Fruit fly (Drosophila melanogaster) whole organism, embryonic: ENCODE data around the gene HDAC6.

Experiments used
- ATbp ChIP-seq: fragments of 200-800 bp; sonication (Bioruptor generic); optimal IDR thresholded peaks from 2 replicates; lab custom pipeline; 2017; ENCODE audit warnings: missing biosample characterization, mild to moderate bottlenecking, missing genetic modification characterization, missing genetic modification reagents
- C15 ChIP-seq: fragments of 200-800 bp; sonication (Bioruptor generic); IDR thresholded peaks from 3 replicates; pipeline ENCODE4 v1.3.6; 2022; ENCODE audit warnings: missing biosample characterization, missing genetic modification characterization
- CG1024 ChIP-seq: fragments of 200-800 bp; sonication (Bioruptor generic); IDR thresholded peaks from 2 replicates; pipeline ENCODE4 v1.3.6; 2022; ENCODE audit warnings: missing biosample characterization, missing genetic modification characterization
- CG12104 ChIP-seq: fragments of 200-800 bp; sonication (Bioruptor generic); optimal IDR thresholded peaks from 3 replicates; lab custom pipeline; 2016; ENCODE audit warnings: missing biosample characterization, missing genetic modification characterization
- CG13123 ChIP-seq: fragments of 200-800 bp; sonication (Bioruptor generic); optimal IDR thresholded peaks from 2 replicates; lab custom pipeline; 2016; ENCODE audit warnings: missing biosample characterization, missing genetic modification characterization
- CG14667 ChIP-seq: fragments of 200-800 bp; sonication (Bioruptor generic); IDR thresholded peaks from 2 replicates; pipeline ENCODE4 v1.3.6; 2022; ENCODE audit warnings: missing biosample characterization, missing genetic modification characterization
- CG15269 ChIP-seq: fragments of 200-800 bp; sonication (Bioruptor generic); optimal IDR thresholded peaks from 2 replicates; lab custom pipeline; 2018; ENCODE audit warnings: missing biosample characterization, mild to moderate bottlenecking, missing genetic modification characterization, moderate library complexity
- CG16815 ChIP-seq: fragments of 200-800 bp; sonication (Bioruptor generic); optimal IDR thresholded peaks from 3 replicates; lab custom pipeline; 2017; ENCODE audit warnings: missing biosample characterization, mild to moderate bottlenecking, missing genetic modification characterization
- CG2875 ChIP-seq: fragments of 200-800 bp; sonication (Bioruptor generic); optimal IDR thresholded peaks from 2 replicates; lab custom pipeline; 2017; ENCODE audit warnings: missing biosample characterization, mild to moderate bottlenecking, missing genetic modification characterization, missing genetic modification reagents
- CG3163 ChIP-seq: fragments of 200-800 bp; sonication (Bioruptor generic); optimal IDR thresholded peaks from 3 replicates; lab custom pipeline; 2016; ENCODE audit warnings: missing biosample characterization, missing genetic modification characterization
- CG32532 ChIP-seq: fragments of 200-800 bp; sonication (Bioruptor generic); IDR thresholded peaks from 2 replicates; pipeline ENCODE4 v1.3.6; 2022; ENCODE audit warnings: missing biosample characterization, missing genetic modification characterization
- CG3281 ChIP-seq: fragments of 200-800 bp; sonication (Bioruptor generic); optimal IDR thresholded peaks from 3 replicates; lab custom pipeline; 2017; ENCODE audit warnings: missing biosample characterization, mild to moderate bottlenecking, missing genetic modification characterization
- CG4282 ChIP-seq: fragments of 200-800 bp; sonication (Bioruptor generic); optimal IDR thresholded peaks from 2 replicates; lab custom pipeline; 2016; ENCODE audit warnings: missing biosample characterization, missing genetic modification characterization
- CG5953 ChIP-seq: fragments of 200-800 bp; sonication (Bioruptor generic); IDR thresholded peaks from 2 replicates; pipeline ENCODE4 v1.3.6; 2022; ENCODE audit warnings: missing biosample characterization, missing genetic modification characterization
- CG6689 ChIP-seq: fragments of 200-800 bp; sonication (Bioruptor generic); IDR thresholded peaks from 2 replicates; pipeline ENCODE4 v1.3.6; 2022; ENCODE audit warnings: missing biosample characterization, missing genetic modification characterization
- CG6765 ChIP-seq: fragments of 200-800 bp; sonication (Bioruptor generic); optimal IDR thresholded peaks from 3 replicates; lab custom pipeline; 2017; ENCODE audit warnings: missing biosample characterization, mild to moderate bottlenecking, missing genetic modification characterization
- CG8281 ChIP-seq: fragments of 200-800 bp; sonication (Bioruptor generic); optimal IDR thresholded peaks from 2 replicates; lab custom pipeline; 2018; ENCODE audit warnings: missing biosample characterization, mild to moderate bottlenecking, missing genetic modification characterization, moderate library complexity
- Chrac-16 ChIP-seq: fragments of 200-800 bp; sonication (Bioruptor generic); optimal IDR thresholded peaks from 3 replicates; lab custom pipeline; 2016; ENCODE audit warnings: missing biosample characterization, missing genetic modification characterization
- CrebB ChIP-seq: fragments of 200-800 bp; sonication (Bioruptor generic); optimal IDR thresholded peaks from 3 replicates; lab custom pipeline; 2018; ENCODE audit warnings: missing biosample characterization, mild to moderate bottlenecking, missing genetic modification characterization
- Dbx ChIP-seq: fragments of 200-800 bp; sonication (Bioruptor generic); IDR thresholded peaks from 3 replicates; pipeline ENCODE4 v1.3.6; 2022; ENCODE audit warnings: missing biosample characterization, missing genetic modification characterization
- Drgx ChIP-seq: fragments of 200-800 bp; sonication (Bioruptor generic); IDR thresholded peaks from 2 replicates; pipeline ENCODE4 v1.3.6; 2022; ENCODE audit warnings: missing biosample characterization, missing genetic modification characterization
- H15 ChIP-seq: fragments of 200-800 bp; sonication (Bioruptor generic); IDR thresholded peaks from 3 replicates; pipeline ENCODE4 v1.3.6; 2022; ENCODE audit warnings: missing biosample characterization, missing genetic modification characterization
- HmgD ChIP-seq: fragments of 200-800 bp; sonication (Bioruptor generic); optimal IDR thresholded peaks from 3 replicates; lab custom pipeline; 2016; ENCODE audit warnings: missing biosample characterization, missing genetic modification characterization
- Hr3 ChIP-seq: fragments of 200-800 bp; sonication (Bioruptor generic); optimal IDR thresholded peaks from 3 replicates; lab custom pipeline; 2016; ENCODE audit warnings: missing biosample characterization, missing genetic modification characterization
- MBD-R2 ChIP-seq: fragments of 200-800 bp; sonication (Bioruptor generic); IDR thresholded peaks from 2 replicates; pipeline ENCODE4 v1.3.6; 2022; ENCODE audit warnings: missing biosample characterization, missing genetic modification characterization
- Mes4 ChIP-seq: fragments of 200-800 bp; sonication (Bioruptor generic); optimal IDR thresholded peaks from 2 replicates; lab custom pipeline; 2016; ENCODE audit warnings: missing biosample characterization, missing genetic modification characterization
- Mrtf ChIP-seq: fragments of 200-800 bp; sonication (Bioruptor generic); IDR thresholded peaks from 3 replicates; pipeline ENCODE4 v1.3.6; 2022; ENCODE audit warnings: missing biosample characterization, missing genetic modification characterization
- NK7.1 ChIP-seq: fragments of 200-800 bp; sonication (Bioruptor generic); optimal IDR thresholded peaks from 3 replicates; lab custom pipeline; 2016; ENCODE audit warnings: missing biosample characterization, missing genetic modification characterization
- Nf-YC ChIP-seq: fragments of 200-800 bp; optimal IDR thresholded peaks from 3 replicates; lab custom pipeline; 2019; ENCODE audit warnings: missing biosample characterization, mild to moderate bottlenecking, missing genetic modification characterization, moderate library complexity
- Rfx ChIP-seq: fragments of 200-800 bp; sonication (Bioruptor generic); IDR thresholded peaks from 2 replicates; pipeline ENCODE4 v1.3.6; 2022; ENCODE audit warnings: missing biosample characterization, missing genetic modification characterization
- Sry-β ChIP-seq: fragments of 200-800 bp; sonication (Bioruptor generic); optimal IDR thresholded peaks from 2 replicates; lab custom pipeline; 2018; ENCODE audit warnings: missing biosample characterization, mild to moderate bottlenecking, missing genetic modification characterization, moderate library complexity
- Vsx1 ChIP-seq: fragments of 200-800 bp; sonication (Bioruptor generic); optimal IDR thresholded peaks from 2 replicates; lab custom pipeline; 2017; ENCODE audit warnings: missing biosample characterization, mild to moderate bottlenecking, missing genetic modification characterization, missing genetic modification reagents
- ash1 ChIP-seq: fragments of 200-800 bp; sonication (Bioruptor generic); optimal IDR thresholded peaks from 2 replicates; lab custom pipeline; 2018; ENCODE audit warnings: missing biosample characterization, mild to moderate bottlenecking, missing genetic modification characterization
- bowl ChIP-seq: fragments of 200-800 bp; sonication (Bioruptor generic); IDR thresholded peaks from 2 replicates; pipeline ENCODE4 v1.3.6; 2022; ENCODE audit warnings: missing biosample characterization, missing genetic modification characterization
- chif ChIP-seq, 2 experiments: fragments of 200-800 bp; sonication (Bioruptor generic); optimal IDR thresholded peaks; 3 replicates each; lab custom pipeline; 2016; ENCODE audit warnings: missing biosample characterization in 2 of 2, missing genetic modification characterization in 2 of 2
- chn ChIP-seq: fragments of 200-800 bp; sonication (Bioruptor generic); optimal IDR thresholded peaks from 2 replicates; lab custom pipeline; 2016; ENCODE audit warnings: missing biosample characterization, missing genetic modification characterization
- dmrt11E ChIP-seq: fragments of 200-800 bp; sonication (Bioruptor generic); optimal IDR thresholded peaks from 3 replicates; lab custom pipeline; 2018; ENCODE audit warnings: missing biosample characterization, mild to moderate bottlenecking, missing genetic modification characterization, moderate library complexity
- en ChIP-seq: fragments of 200-800 bp; sonication (Bioruptor generic); optimal IDR thresholded peaks from 2 replicates; lab custom pipeline; 2016; ENCODE audit warnings: missing biosample characterization, missing genetic modification characterization
- exex ChIP-seq: fragments of 200-800 bp; sonication (Bioruptor generic); optimal IDR thresholded peaks from 4 replicates; lab custom pipeline; 2018; ENCODE audit warnings: missing biosample characterization, mild to moderate bottlenecking, missing genetic modification characterization, moderate library complexity
- ftz-f1 ChIP-seq: fragments of 200-800 bp; sonication (Bioruptor generic); optimal IDR thresholded peaks from 2 replicates; lab custom pipeline; 2016; ENCODE audit warnings: missing biosample characterization, missing genetic modification characterization
- lilli ChIP-seq: fragments of 200-800 bp; sonication (Bioruptor generic); optimal IDR thresholded peaks from 3 replicates; lab custom pipeline; 2016; ENCODE audit warnings: missing biosample characterization, missing genetic modification characterization
- lov ChIP-seq, 2 experiments: fragments of 200-800 bp in 1 of 2; fragments of >200 bp in 1 of 2; sonication (Bioruptor generic) in 1 of 2; IDR thresholded peaks in 1 of 2; optimal IDR thresholded peaks in 1 of 2; 2 replicates in 1 of 2; 3 replicates in 1 of 2; pipeline versions ENCODE4 v1.3.6 to Lab custom; 2017 to 2022; ENCODE audit warnings: missing biosample characterization in 1 of 2, missing genetic modification characterization in 1 of 2
- mirr ChIP-seq: fragments of 200-800 bp; sonication (Bioruptor generic); optimal IDR thresholded peaks from 3 replicates; lab custom pipeline; 2018; ENCODE audit warnings: missing biosample characterization, mild to moderate bottlenecking, missing genetic modification characterization
- oc ChIP-seq: fragments of 200-800 bp; sonication (Bioruptor generic); optimal IDR thresholded peaks from 2 replicates; lab custom pipeline; 2018; ENCODE audit warnings: missing biosample characterization, mild to moderate bottlenecking, missing genetic modification characterization, moderate library complexity
- repo ChIP-seq: fragments of 200-800 bp; sonication (Bioruptor generic); optimal IDR thresholded peaks from 2 replicates; lab custom pipeline; 2016; ENCODE audit warnings: missing biosample characterization, missing genetic modification characterization
- sim ChIP-seq: fragments of 200-800 bp; sonication (Bioruptor generic); IDR thresholded peaks from 2 replicates; pipeline ENCODE4 v1.3.6; 2022; ENCODE audit warnings: missing biosample characterization, missing genetic modification characterization
- sima ChIP-seq: fragments of 200-800 bp; sonication (Bioruptor generic); optimal IDR thresholded peaks from 2 replicates; lab custom pipeline; 2016; ENCODE audit warnings: missing biosample characterization, missing genetic modification characterization
- slbo ChIP-seq: fragments of 200-800 bp; sonication (Bioruptor generic); IDR thresholded peaks from 2 replicates; pipeline ENCODE4 v1.3.6; 2022; ENCODE audit warnings: missing biosample characterization, missing genetic modification characterization
- slp2 ChIP-seq: fragments of 200-800 bp; sonication (Bioruptor generic); optimal IDR thresholded peaks from 2 replicates; lab custom pipeline; 2016; ENCODE audit warnings: missing biosample characterization, missing genetic modification characterization
- sr ChIP-seq: fragments of 200-800 bp; sonication (Bioruptor generic); IDR thresholded peaks from 3 replicates; pipeline ENCODE4 v1.3.6; 2022; ENCODE audit warnings: missing biosample characterization, missing genetic modification characterization
- wdn ChIP-seq: fragments of 200-800 bp; sonication (Bioruptor generic); IDR thresholded peaks from 2 replicates; pipeline ENCODE4 v1.3.6; 2022; ENCODE audit warnings: missing biosample characterization, missing genetic modification characterization
- z ChIP-seq: fragments of 200-800 bp; sonication (Bioruptor generic); IDR thresholded peaks from 3 replicates; pipeline ENCODE4 v1.3.6; 2022; ENCODE audit warnings: missing biosample characterization, missing genetic modification characterization
- zf30C ChIP-seq: fragments of 200-800 bp; sonication (Bioruptor generic); optimal IDR thresholded peaks from 3 replicates; lab custom pipeline; 2018; ENCODE audit warnings: missing biosample characterization, mild to moderate bottlenecking, missing genetic modification characterization

Gene HDAC6

DNA sequence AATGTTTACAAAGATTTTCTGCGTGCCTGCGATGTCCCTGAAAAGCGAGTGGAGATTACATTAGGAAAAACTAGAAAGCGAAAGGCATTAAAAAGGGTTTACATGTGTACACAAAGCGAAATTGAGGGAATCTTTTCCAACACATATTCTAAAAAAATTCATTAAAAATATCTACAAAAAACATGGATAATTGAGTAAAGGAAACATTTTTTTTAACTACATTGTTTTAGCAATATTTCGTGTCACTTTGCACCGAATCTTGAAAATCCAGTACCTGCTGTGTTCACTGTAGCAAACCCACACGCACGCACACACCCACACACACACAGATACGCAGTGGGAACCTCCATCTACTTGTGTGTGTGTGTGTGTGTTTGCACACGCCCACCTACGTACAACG is 28.9 kb upstream of the HDAC6 start (continued):
- peak; percentile 36 for TF ChIP-seq CG15269 (tag; lab: Kevin White, UChicago)
- no peak for TF ChIP-seq z
- no peak for TF ChIP-seq CG13123 (GFP tag; lab: Kevin White, UChicago)
- peak; percentile 72 for TF ChIP-seq slbo (GFP tag; lab: Robert Waterston, UW)
- peak; percentile 69 for TF ChIP-seq CG32532 (GFP tag; lab: Robert Waterston, UW)
- TF ChIP-seq oc (tag; lab: Kevin White, UChicago) = no peak
- TF ChIP-seq CG16815 (GFP tag; lab: Kevin White, UChicago) = no peak
- no peak for TF ChIP-seq sima (GFP tag; lab: Kevin White, UChicago)
- no peak for TF ChIP-seq Nf-YC (tag; lab: Kevin White, UChicago)
- no peak for TF ChIP-seq Mrtf (GFP tag; lab: Robert Waterston, UW)
- no peak for TF ChIP-seq CG14667 (GFP tag; lab: Robert Waterston, UW)
- TF ChIP-seq Drgx (GFP tag; lab: Robert Waterston, UW) = no peak
- TF ChIP-seq CrebB (tag; lab: Kevin White, UChicago) = no peak
- TF ChIP-seq CG6689 (GFP tag; lab: Robert Waterston, UW) = no peak
- no peak for TF ChIP-seq mirr
- TF ChIP-seq bowl (GFP tag; lab: Robert Waterston, UW) = no peak
- TF ChIP-seq lov (optimal IDR thresholded peaks at IDR 0.05; lab: Kevin White, UChicago) = no peak
- no peak for TF ChIP-seq lov (GFP tag; IDR thresholded peaks at IDR 0.05; lab: Robert Waterston, UW)
- TF ChIP-seq lilli (GFP tag; lab: Kevin White, UChicago) = peak; percentile 41
- no peak for TF ChIP-seq CG8281
- no peak for TF ChIP-seq CG12104 (GFP tag; lab: Kevin White, UChicago)
- no peak for TF ChIP-seq Sry-β (GFP tag; lab: Kevin White, UChicago)
- TF ChIP-seq MBD-R2 = 0 out of 2 replicates have a peak, but pooled peaks have one; percentile 24
- TF ChIP-seq wdn = no peak
- TF ChIP-seq chif (GFP tag; optimal IDR thresholded peaks at IDR 0.05; lab: Kevin White, UChicago) = no peak
- no peak for TF ChIP-seq CG3163 (GFP tag; lab: Kevin White, UChicago)
- no peak for TF ChIP-seq zf30C
- TF ChIP-seq sim = no peak
- no peak for TF ChIP-seq CG5953 (GFP tag; lab: Robert Waterston, UW)
- TF ChIP-seq NK7.1 (GFP tag; lab: Kevin White, UChicago) = no peak
- no peak for TF ChIP-seq sr
- TF ChIP-seq Hr3 (GFP tag; lab: Kevin White, UChicago) = no peak
- no peak for TF ChIP-seq ftz-f1 (GFP tag; lab: Kevin White, UChicago)
- TF ChIP-seq HmgD (GFP tag; lab: Kevin White, UChicago) = no peak
- no peak for TF ChIP-seq exex (tag; lab: Kevin White, UChicago)
- TF ChIP-seq repo (GFP tag; lab: Kevin White, UChicago) = no peak
- TF ChIP-seq dmrt11E (tag; lab: Kevin White, UChicago) = no peak
- TF ChIP-seq CG1024 (GFP tag; lab: Robert Waterston, UW) = no peak
- peak; percentile 66 for TF ChIP-seq Dbx (GFP tag; lab: Robert Waterston, UW)
- no peak for TF ChIP-seq slp2
- no peak for TF ChIP-seq CG6765
- TF ChIP-seq ATbp (GFP tag; lab: Kevin White, UChicago) = no peak
- TF ChIP-seq chn (GFP tag; lab: Kevin White, UChicago) = no peak
- TF ChIP-seq CG2875 (GFP tag; lab: Kevin White, UChicago) = no peak
- TF ChIP-seq en = no peak
- no peak for TF ChIP-seq ash1 (GFP tag; lab: Kevin White, UChicago)
- peak; percentile 22 for TF ChIP-seq CG3281 (GFP tag; lab: Kevin White, UChicago)
- TF ChIP-seq Chrac-16 (GFP tag; lab: Kevin White, UChicago) = no peak
- TF ChIP-seq C15 (GFP tag; lab: Robert Waterston, UW) = no peak
- no peak for TF ChIP-seq Vsx1 (GFP tag; lab: Kevin White, UChicago)
- no peak for TF ChIP-seq Mes4 (GFP tag; lab: Kevin White, UChicago)
- no peak for TF ChIP-seq CG4282 (GFP tag; lab: Kevin White, UChicago)
- peak; percentile 57 for TF ChIP-seq Rfx (GFP tag; lab: Robert Waterston, UW)
- no peak for TF ChIP-seq H15 (GFP tag; lab: Robert Waterston, UW)
